Worm (Caenorhabditis elegans): ENCODE measurements around the gene F52B11.2.

The F52B11.2 gene

DNA sequence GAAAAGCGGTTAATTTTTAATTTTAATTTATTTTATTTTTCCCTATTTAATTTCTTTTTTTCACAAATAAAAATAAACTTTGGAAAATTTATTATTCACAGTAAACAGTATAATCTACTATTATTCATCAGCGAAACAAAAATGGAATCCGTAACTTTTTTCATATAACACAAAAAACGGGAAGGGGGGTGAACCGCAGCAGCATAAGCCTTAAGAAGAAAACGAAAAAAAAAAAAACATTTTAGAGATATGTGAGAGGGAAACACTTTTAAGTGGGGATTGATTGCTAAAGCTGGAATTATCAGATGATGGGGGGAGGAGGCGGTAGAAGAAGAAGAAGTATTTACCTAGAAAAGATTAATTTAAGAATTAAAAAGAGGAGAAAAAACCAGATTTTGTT, 24.3 kb downstream of the F52B11.2 start:
- no peak for TF ChIP-seq K11D2.4 (GFP tag; IDR thresholded peaks at IDR 0.05)
- no peak for TF ChIP-seq ccch-3 (GFP tag; optimal IDR thresholded peaks at IDR 0.05)
- no peak for TF ChIP-seq ztf-6 (GFP tag; IDR thresholded peaks at IDR 0.05)
- peak; percentile 18 for TF ChIP-seq hrde-1 (tag; optimal IDR thresholded peaks at IDR 0.05; ENCODE audit: borderline replicate concordance)
- no peak for TF ChIP-seq F57A8.1 (GFP tag; optimal IDR thresholded peaks at IDR 0.05)
- no peak for TF ChIP-seq ceh-100 (GFP tag; IDR thresholded peaks at IDR 0.05)
- peak; percentile 75 for TF ChIP-seq attf-6 (GFP tag; IDR thresholded peaks at IDR 0.05)
- TF ChIP-seq snpc-4 (GFP tag; optimal IDR thresholded peaks at IDR 0.05), result peak; percentile 56
- TF ChIP-seq snpc-4 (tag; optimal IDR thresholded peaks at IDR 0.05), result peak in 2 of 4 experiments; percentile 53 to 84
- TF ChIP-seq hlh-12 (tag; optimal IDR thresholded peaks at IDR 0.05), result no peak
- no peak for TF ChIP-seq ztf-3 (GFP tag; optimal IDR thresholded peaks at IDR 0.05)
- no peak for TF ChIP-seq snpc-1.3 (tag; optimal IDR thresholded peaks at IDR 0.05; ENCODE audit: insufficient read depth)
- no peak for TF ChIP-seq F37B4.10 (GFP tag; IDR thresholded peaks at IDR 0.05)
- no peak for TF ChIP-seq T26A5.8 (tag; optimal IDR thresholded peaks at IDR 0.05)

DNA sequence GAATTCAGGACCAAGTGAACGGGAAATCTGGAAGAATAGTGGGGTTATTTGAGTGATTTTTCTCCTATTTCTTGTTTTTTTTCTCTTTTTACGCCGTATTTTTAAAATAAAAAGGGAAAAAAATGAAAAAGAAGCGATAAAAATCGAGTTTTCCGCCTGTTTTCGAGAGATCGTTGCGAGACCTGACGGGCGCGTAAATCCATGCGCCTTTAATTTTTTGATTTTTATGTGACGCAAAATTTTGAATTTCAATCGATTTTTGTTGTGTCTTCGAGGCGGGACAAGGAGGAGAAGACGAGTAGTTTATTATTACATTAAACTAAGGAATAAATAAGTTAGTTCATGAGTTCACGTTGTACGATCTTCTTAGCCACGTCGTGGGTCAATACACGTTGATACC, 30.3 kb downstream of the F52B11.2 start:
- no peak for TF ChIP-seq snpc-1.1 (tag; optimal IDR thresholded peaks at IDR 0.05; ENCODE audit: insufficient read depth)
- no peak for TF ChIP-seq ceh-100 (GFP tag; IDR thresholded peaks at IDR 0.05)
- peak; percentile 27 for TF ChIP-seq tbp1 (GFP tag; optimal IDR thresholded peaks at IDR 0.05)
- TF ChIP-seq snpc-4 (GFP tag; optimal IDR thresholded peaks at IDR 0.05), result no peak
- TF ChIP-seq snpc-4 (tag; optimal IDR thresholded peaks at IDR 0.05), result peak; percentile 22 to 90 (median 37)
- TF ChIP-seq F33H1.4 (GFP tag; IDR thresholded peaks at IDR 0.05), result peak; percentile 44; the same call in 1 of the 2 replicates
- TF ChIP-seq F22D6.2 (tag; optimal IDR thresholded peaks at IDR 0.05), result no peak
- no peak for TF ChIP-seq efl-1 (GFP tag; optimal IDR thresholded peaks at IDR 0.05)
- no peak for TF ChIP-seq dox-1 (GFP tag; IDR thresholded peaks at IDR 0.05)
- no peak for TF ChIP-seq ztf-28 (GFP tag; IDR thresholded peaks at IDR 0.05)
- TF ChIP-seq ceh-79 (tag; optimal IDR thresholded peaks at IDR 0.05), result no peak
- no peak for TF ChIP-seq D2030.7 (GFP tag; IDR thresholded peaks at IDR 0.05)
- TF ChIP-seq nhr-120 (GFP tag; IDR thresholded peaks at IDR 0.05), result no peak
- no peak for TF ChIP-seq nhr-179 (tag; optimal IDR thresholded peaks at IDR 0.05)
- no peak for TF ChIP-seq hmg-1.2 (GFP tag; IDR thresholded peaks at IDR 0.05)
- no peak for TF ChIP-seq mel-28 (tag; optimal IDR thresholded peaks at IDR 0.05; ENCODE audit: borderline replicate concordance)
- no peak for TF ChIP-seq Y53F4B.3 (GFP tag; IDR thresholded peaks at IDR 0.05)
- no peak for TF ChIP-seq F23B12.7 (tag; optimal IDR thresholded peaks at IDR 0.05; ENCODE audit: insufficient read depth)
- no peak for TF ChIP-seq F37B4.10 (GFP tag; IDR thresholded peaks at IDR 0.05)
- TF ChIP-seq F52B5.7 (tag; optimal IDR thresholded peaks at IDR 0.05), result no peak
- TF ChIP-seq F39B2.1 (GFP tag; IDR thresholded peaks at IDR 0.05), result no peak
- 0 out of 2 replicates have a peak, but pooled peaks have one; percentile 25 for TF ChIP-seq cebp-2 (GFP tag; IDR thresholded peaks at IDR 0.05)
- 0 out of 2 replicates have a peak, but pooled peaks have one; percentile 17 for TF ChIP-seq madf-6 (GFP tag; IDR thresholded peaks at IDR 0.05)
- TF ChIP-seq F57C9.4 (tag; optimal IDR thresholded peaks at IDR 0.05), result no peak
- no peak for TF ChIP-seq Y95B8A.8 (GFP tag; IDR thresholded peaks at IDR 0.05)
- TF ChIP-seq ceh-58 (GFP tag; IDR thresholded peaks at IDR 0.05), result no peak
- TF ChIP-seq attf-6 (GFP tag; IDR thresholded peaks at IDR 0.05), result peak; percentile 57; the same call in 1 of the 2 replicates
- TF ChIP-seq hsf-1 (GFP tag; IDR thresholded peaks at IDR 0.05), result no peak
- TF ChIP-seq lin-54 (GFP tag; optimal IDR thresholded peaks at IDR 0.05), result no peak
- peak; percentile 51 for TF ChIP-seq snpc-1.3 (tag; optimal IDR thresholded peaks at IDR 0.05; ENCODE audit: insufficient read depth)
- TF ChIP-seq tbx-9 (tag; optimal IDR thresholded peaks at IDR 0.05; ENCODE audit: borderline replicate concordance), result no peak
- TF ChIP-seq F10E7.11 (tag; optimal IDR thresholded peaks at IDR 0.05), result no peak

All from whole organism, young adult.